Fruit fly (Drosophila melanogaster) whole organism, wandering third instar larva: Measurements from ENCODE around the gene Crg-1.

Source experiments
- Abd-B ChIP-seq: fragments of >200 bp; optimal IDR thresholded peaks from 2 replicates; lab custom pipeline; 2017; ENCODE audit warnings: missing biosample characterization, missing genetic modification characterization
- CG32264 ChIP-seq: fragments of 200-800 bp; sonication (Bioruptor generic); optimal IDR thresholded peaks from 2 replicates; lab custom pipeline; 2016; ENCODE audit warnings: missing biosample characterization, missing genetic modification characterization
- CG9705 ChIP-seq: fragments of 200-800 bp; sonication (Bioruptor generic); optimal IDR thresholded peaks from 2 replicates; lab custom pipeline; 2018; ENCODE audit warnings: missing biosample characterization, mild to moderate bottlenecking, missing genetic modification characterization
- CrebA ChIP-seq: fragments of 200-800 bp; sonication (Bioruptor generic); optimal IDR thresholded peaks from 2 replicates; lab custom pipeline; 2016; ENCODE audit warnings: missing biosample characterization, mild to moderate bottlenecking, missing genetic modification characterization, borderline replicate concordance
- Dif ChIP-seq: fragments of 200-275, 200-300 bp; sonication (Bioruptor generic); optimal IDR thresholded peaks from 2 replicates; lab custom pipeline; 2018; ENCODE audit warnings: missing biosample characterization, missing genetic modification characterization; ENCODE audit not compliant: partially characterized antibody
- GATAd ChIP-seq: sonication (Bioruptor generic); optimal IDR thresholded peaks from 2 replicates; lab custom pipeline; 2016; ENCODE audit warnings: missing biosample characterization, missing genetic modification characterization
- HLH106 ChIP-seq: fragments of 200-800 bp; optimal IDR thresholded peaks from 3 replicates; lab custom pipeline; 2019; ENCODE audit warnings: missing biosample characterization, mild to moderate bottlenecking, missing genetic modification characterization, moderate library complexity
- Hnf4 ChIP-seq: fragments of 200-800 bp; sonication (Bioruptor generic); optimal IDR thresholded peaks from 2 replicates; lab custom pipeline; 2016; ENCODE audit warnings: missing biosample characterization, mild to moderate bottlenecking, missing genetic modification characterization
- Hr78 ChIP-seq: fragments of >200 bp; optimal IDR thresholded peaks from 2 replicates; lab custom pipeline; 2017; ENCODE audit warnings: missing biosample characterization, missing genetic modification characterization
- Hr83 ChIP-seq: fragments of 200-300 bp; sonication (Bioruptor generic); optimal IDR thresholded peaks from 2 replicates; lab custom pipeline; 2016; ENCODE audit warnings: missing biosample characterization, mild to moderate bottlenecking, missing genetic modification characterization, moderate library complexity; ENCODE audit not compliant: poor library complexity, severe bottlenecking
- Jra ChIP-seq: sonication (Bioruptor generic); optimal IDR thresholded peaks from 2 replicates; lab custom pipeline; 2016; ENCODE audit warnings: missing biosample characterization, missing genetic modification characterization
- Mio ChIP-seq: sonication (Bioruptor generic); optimal IDR thresholded peaks from 2 replicates; lab custom pipeline; 2016; ENCODE audit warnings: missing biosample characterization, missing genetic modification characterization
- Myc ChIP-seq: fragments of >200 bp; optimal IDR thresholded peaks from 2 replicates; lab custom pipeline; 2017
- N ChIP-seq: fragments of >200 bp; optimal IDR thresholded peaks from 2 replicates; lab custom pipeline; 2018; ENCODE audit warnings: missing biosample characterization, missing external identifiers, missing genetic modification characterization
- OdsH ChIP-seq: fragments of 200-800 bp; sonication (Bioruptor generic); optimal IDR thresholded peaks from 2 replicates; lab custom pipeline; 2016; ENCODE audit warnings: missing biosample characterization, mild to moderate bottlenecking, missing genetic modification characterization
- Rel ChIP-seq, 2 experiments: fragments of 200-800 bp; sonication (Bioruptor generic) in 1 of 2; optimal IDR thresholded peaks; 2 replicates in 1 of 2; 3 replicates in 1 of 2; lab custom pipeline; 2016 to 2019; ENCODE audit warnings: mild to moderate bottlenecking in 2 of 2, missing biosample characterization in 2 of 2, missing genetic modification characterization in 2 of 2, moderate library complexity in 1 of 2
- Sp1 ChIP-seq: fragments of 200-800 bp; sonication (Bioruptor generic); optimal IDR thresholded peaks from 3 replicates; lab custom pipeline; 2019; ENCODE audit warnings: missing biosample characterization, mild to moderate bottlenecking, missing genetic modification characterization, moderate library complexity
- Vsx2 ChIP-seq: fragments of 200-300, 225-300 bp; sonication (Bioruptor generic); optimal IDR thresholded peaks from 2 replicates; lab custom pipeline; 2018; ENCODE audit warnings: missing biosample characterization, missing genetic modification characterization; ENCODE audit not compliant: partially characterized antibody
- br ChIP-seq: fragments of 200-800 bp; sonication (Bioruptor generic); optimal IDR thresholded peaks from 2 replicates; lab custom pipeline; 2016; ENCODE audit warnings: missing biosample characterization, missing genetic modification characterization
- brk ChIP-seq: fragments of 200-800 bp; sonication (Bioruptor generic); optimal IDR thresholded peaks from 2 replicates; lab custom pipeline; 2016; ENCODE audit warnings: missing biosample characterization, mild to moderate bottlenecking, missing genetic modification characterization
- dl ChIP-seq, 2 experiments: fragments of 175-275, 200-275 bp in 1 of 2; fragments of 200-275 bp in 1 of 2; sonication (Bioruptor generic); optimal IDR thresholded peaks; lab custom pipeline; 2018; ENCODE audit warnings: mild to moderate bottlenecking in 2 of 2, missing biosample characterization in 2 of 2, missing genetic modification characterization in 2 of 2, moderate library complexity in 2 of 2; ENCODE audit not compliant: partially characterized antibody in 2 of 2, insufficient read depth in 1 of 2
- dmrt93B ChIP-seq: fragments of 200-800 bp; sonication (Bioruptor generic); optimal IDR thresholded peaks from 2 replicates; lab custom pipeline; 2018; ENCODE audit warnings: missing biosample characterization, mild to moderate bottlenecking, missing genetic modification characterization
- dsf ChIP-seq: sonication (Bioruptor generic); optimal IDR thresholded peaks from 2 replicates; lab custom pipeline; 2016; ENCODE audit warnings: missing biosample characterization, missing genetic modification characterization, borderline replicate concordance
- ey ChIP-seq: fragments of 200-800 bp; sonication (Bioruptor generic); optimal IDR thresholded peaks from 2 replicates; lab custom pipeline; 2016; ENCODE audit warnings: missing biosample characterization, missing genetic modification characterization
- foxo ChIP-seq, 2 experiments: fragments of 200-800 bp; sonication (Bioruptor generic); optimal IDR thresholded peaks; 2 replicates in 1 of 2; 3 replicates in 1 of 2; lab custom pipeline; 2016 to 2017; ENCODE audit warnings: missing biosample characterization in 2 of 2, missing genetic modification characterization in 2 of 2
- fru ChIP-seq: fragments of 200-800 bp; sonication (Bioruptor generic); optimal IDR thresholded peaks from 3 replicates; lab custom pipeline; 2016; ENCODE audit warnings: missing biosample characterization, mild to moderate bottlenecking, missing genetic modification characterization
- h ChIP-seq: fragments of 200-800 bp; sonication (Bioruptor generic); optimal IDR thresholded peaks from 3 replicates; lab custom pipeline; 2016; ENCODE audit warnings: missing biosample characterization, mild to moderate bottlenecking, missing genetic modification characterization
- jim ChIP-seq: fragments of 175-275, 200-325 bp; sonication (Bioruptor generic); optimal IDR thresholded peaks from 2 replicates; lab custom pipeline; 2016; ENCODE audit warnings: missing biosample characterization, mild to moderate bottlenecking, missing genetic modification characterization
- lola ChIP-seq: fragments of >200 bp; optimal IDR thresholded peaks from 2 replicates; lab custom pipeline; 2017; ENCODE audit warnings: missing biosample characterization, missing genetic modification characterization
- pan ChIP-seq: fragments of >200 bp; optimal IDR thresholded peaks from 2 replicates; lab custom pipeline; 2017
- psq ChIP-seq: fragments of 200-800 bp; sonication (Bioruptor generic); optimal IDR thresholded peaks from 3 replicates; lab custom pipeline; 2017; ENCODE audit warnings: missing biosample characterization, mild to moderate bottlenecking, missing genetic modification characterization, moderate library complexity
- rgr ChIP-seq: fragments of 200-800 bp; sonication (Bioruptor generic); optimal IDR thresholded peaks from 3 replicates; lab custom pipeline; 2016; ENCODE audit warnings: missing biosample characterization, mild to moderate bottlenecking, missing genetic modification characterization
- sage ChIP-seq: fragments of 200-800 bp; sonication (Bioruptor generic); optimal IDR thresholded peaks from 2 replicates; lab custom pipeline; 2016; ENCODE audit warnings: missing biosample characterization, mild to moderate bottlenecking, missing genetic modification characterization
- tai ChIP-seq: sonication (Bioruptor generic); optimal IDR thresholded peaks from 2 replicates; lab custom pipeline; 2016; ENCODE audit warnings: missing biosample characterization, missing genetic modification characterization
- usp ChIP-seq: fragments of >200 bp; optimal IDR thresholded peaks from 2 replicates; lab custom pipeline; 2017; ENCODE audit warnings: missing biosample characterization, missing genetic modification characterization
- woc ChIP-seq: sonication (Bioruptor generic); optimal IDR thresholded peaks from 2 replicates; lab custom pipeline; 2016; ENCODE audit warnings: missing biosample characterization, mild to moderate bottlenecking, missing genetic modification characterization

The Crg-1 gene

DNA sequence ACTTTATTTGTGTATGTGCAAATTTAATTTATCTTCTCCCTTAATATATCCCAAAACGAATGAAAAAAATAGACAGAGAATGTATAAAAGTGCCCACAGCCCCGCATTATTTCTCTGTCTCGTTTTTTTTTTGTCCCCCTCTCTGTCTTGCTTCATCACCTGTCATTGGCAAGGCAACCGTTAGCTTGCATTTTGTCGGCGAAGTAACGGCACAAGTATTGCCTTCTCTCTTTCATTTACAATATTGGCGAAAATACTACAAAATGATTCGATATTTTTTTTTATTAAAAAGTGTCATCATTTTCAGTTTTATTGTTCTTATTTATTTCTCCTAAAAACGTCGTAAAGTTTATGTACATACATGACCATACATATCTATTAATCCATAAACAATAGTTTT is 17.9 kb upstream of the Crg-1 start:
- no peak for TF ChIP-seq Mio
- TF ChIP-seq br: no peak
- TF ChIP-seq sage (GFP tag; lab: Kevin White, UChicago): no peak
- TF ChIP-seq CG32264: no peak
- no peak for TF ChIP-seq CrebA (GFP tag; lab: Kevin White, UChicago)
- no peak for TF ChIP-seq psq
- TF ChIP-seq CG9705 (GFP tag; lab: Kevin White, UChicago): no peak
- TF ChIP-seq Hr83: no peak
- TF ChIP-seq jim: no peak
- no peak for TF ChIP-seq Hr78
- TF ChIP-seq Sp1 (GFP tag; lab: Kevin White, UChicago): no peak
- no peak for TF ChIP-seq rgr (GFP tag; lab: Kevin White, UChicago)
- TF ChIP-seq Abd-B (GFP tag; lab: Kevin White, UChicago): no peak
- no peak for TF ChIP-seq fru
- TF ChIP-seq usp (GFP tag; lab: Kevin White, UChicago): no peak
- no peak for TF ChIP-seq tai (GFP tag; lab: Kevin White, UChicago)
- TF ChIP-seq Hnf4 (GFP tag; lab: Kevin White, UChicago): no peak

- TF ChIP-seq Hnf4 (GFP tag; lab: Kevin White, UChicago) (peak; percentile 41), br (peak; percentile 59), GATAd (no peak), lola (GFP tag; lab: Kevin White, UChicago) (no peak), dl (GFP tag; optimal IDR thresholded peaks at IDR 0.05; lab: Kevin White, UChicago; ENCODE audit: insufficient read depth in 1 of 2, partially characterized antibody in 2 of 2) (peak; percentile 91 to 94), Dif (GFP tag; lab: Kevin White, UChicago) (peak; percentile 92), Myc (lab: Kevin White, UChicago) (no peak), HLH106 (tag; lab: Kevin White, UChicago) (peak; percentile 12), Sp1 (GFP tag; lab: Kevin White, UChicago) (peak; percentile 85), OdsH (peak; percentile 38), psq (peak; percentile 82), Hr83 (peak; percentile 39), Rel (GFP tag; optimal IDR thresholded peaks at IDR 0.05; lab: Kevin White, UChicago) (peak; percentile 9), Rel (tag; optimal IDR thresholded peaks at IDR 0.05; lab: Kevin White, UChicago) (peak; percentile 59), rgr (GFP tag; lab: Kevin White, UChicago) (peak; percentile 17), Vsx2 (peak; percentile 74), pan (lab: Kevin White, UChicago) (no peak), CrebA (GFP tag; lab: Kevin White, UChicago) (peak; percentile 95), fru (peak; percentile 26), h (GFP tag; lab: Kevin White, UChicago) (peak; percentile 25), Jra (GFP tag; lab: Kevin White, UChicago) (peak; percentile 13), sage (GFP tag; lab: Kevin White, UChicago) (peak; percentile 25), dsf (GFP tag; lab: Kevin White, UChicago) (no peak), Abd-B (GFP tag; lab: Kevin White, UChicago) (no peak), CG9705 (GFP tag; lab: Kevin White, UChicago) (peak; percentile 37), tai (GFP tag; lab: Kevin White, UChicago) (no peak), jim (peak; percentile 7), brk (GFP tag; lab: Kevin White, UChicago) (peak; percentile 7), N (GFP tag; lab: Kevin White, UChicago) (no peak), woc (GFP tag; lab: Kevin White, UChicago) (peak; percentile 39), Mio (no peak)
Measured at dm6 chrX:3775822-3776668, 17.0 kb upstream of the Crg-1 start.

dm6 chrX:3777236-3777635 is 15.8 kb upstream of the Crg-1 start:
- TF ChIP-seq Hr78: no peak
- peak; percentile 78 for TF ChIP-seq jim
- TF ChIP-seq Hr83: peak; percentile 84
- TF ChIP-seq Jra (GFP tag; lab: Kevin White, UChicago): peak; percentile 66
- TF ChIP-seq HLH106 (tag; lab: Kevin White, UChicago): no peak
- peak; percentile 31 for TF ChIP-seq sage (GFP tag; lab: Kevin White, UChicago)
- TF ChIP-seq Sp1 (GFP tag; lab: Kevin White, UChicago): peak; percentile 67
- TF ChIP-seq dl (GFP tag; optimal IDR thresholded peaks at IDR 0.05; lab: Kevin White, UChicago; ENCODE audit: insufficient read depth in 1 of 2, partially characterized antibody in 2 of 2): peak; percentile 35 to 67
- TF ChIP-seq CG32264: peak; percentile 42
- TF ChIP-seq Hnf4 (GFP tag; lab: Kevin White, UChicago): peak; percentile 72
- TF ChIP-seq Rel (GFP tag; optimal IDR thresholded peaks at IDR 0.05; lab: Kevin White, UChicago): peak; percentile 32
- peak; percentile 43 for TF ChIP-seq Rel (tag; optimal IDR thresholded peaks at IDR 0.05; lab: Kevin White, UChicago)
- TF ChIP-seq fru: peak; percentile 49
- peak; percentile 18 for TF ChIP-seq Dif (GFP tag; lab: Kevin White, UChicago)
- TF ChIP-seq N (GFP tag; lab: Kevin White, UChicago): no peak
- peak; percentile 82 for TF ChIP-seq h (GFP tag; lab: Kevin White, UChicago)
- TF ChIP-seq psq: peak; percentile 59
- no peak for TF ChIP-seq ey (GFP tag; lab: Kevin White, UChicago)
- no peak for TF ChIP-seq dmrt93B (GFP tag; lab: Kevin White, UChicago)
- TF ChIP-seq GATAd: no peak
- peak; percentile 3 for TF ChIP-seq Mio
- TF ChIP-seq dsf (GFP tag; lab: Kevin White, UChicago): peak; percentile 26
- peak in 1 of 2 experiments; percentile 32 for TF ChIP-seq foxo (GFP tag; optimal IDR thresholded peaks at IDR 0.05; lab: Kevin White, UChicago)
- peak; percentile 75 for TF ChIP-seq br
- TF ChIP-seq Abd-B (GFP tag; lab: Kevin White, UChicago): no peak
- peak; percentile 51 for TF ChIP-seq OdsH
- peak; percentile 56 for TF ChIP-seq CrebA (GFP tag; lab: Kevin White, UChicago)
- TF ChIP-seq brk (GFP tag; lab: Kevin White, UChicago): peak; percentile 29
- TF ChIP-seq woc (GFP tag; lab: Kevin White, UChicago): no peak
- TF ChIP-seq rgr (GFP tag; lab: Kevin White, UChicago): peak; percentile 80
- TF ChIP-seq CG9705 (GFP tag; lab: Kevin White, UChicago): peak; percentile 34
